Worm (Caenorhabditis elegans) whole organism, L2 larva: ENCODE data around the gene uig-1.

Source experiments
- C34F6.9 ChIP-seq: fragments of 150-350 bp; optimal IDR thresholded peaks from 2 replicates; lab custom pipeline; 2014; ENCODE audit warnings: missing biosample characterization, missing genetic modification characterization
- R02D3.7 ChIP-seq: fragments of 150-350 bp; optimal IDR thresholded peaks from 2 replicates; lab custom pipeline; 2014; ENCODE audit warnings: missing biosample characterization, missing genetic modification characterization
- Y55F3AM.14 ChIP-seq: fragments of 200-800 bp; sonication (Bioruptor generic); optimal IDR thresholded peaks from 2 replicates; lab custom pipeline; 2018; ENCODE audit warnings: mild to moderate bottlenecking, missing genetic modification characterization, missing compliant biosample characterization
- aly-2 ChIP-seq: fragments of 150-350 bp; optimal IDR thresholded peaks from 2 replicates; lab custom pipeline; 2014; ENCODE audit warnings: missing biosample characterization, missing genetic modification characterization
- ama-1 ChIP-seq: fragments of 150-350 bp; optimal IDR thresholded peaks from 2 replicates; lab custom pipeline; 2018; ENCODE audit warnings: inconsistent platforms
- blmp-1 ChIP-seq: sonication (generic microtip); optimal IDR thresholded peaks from 2 replicates; lab custom pipeline; 2017; ENCODE audit warnings: missing genetic modification characterization, mild to moderate bottlenecking, missing compliant biosample characterization, antibody characterized with exemption, moderate library complexity; ENCODE audit not compliant: insufficient read depth
- ceh-16 ChIP-seq: fragments of 150-350 bp; optimal IDR thresholded peaks from 2 replicates; lab custom pipeline; 2014; ENCODE audit warnings: missing biosample characterization, missing genetic modification characterization
- ceh-82 ChIP-seq: fragments of 150-350 bp; optimal IDR thresholded peaks from 2 replicates; lab custom pipeline; 2014; ENCODE audit warnings: missing biosample characterization, missing genetic modification characterization
- crh-2 ChIP-seq: sonication (generic microtip); optimal IDR thresholded peaks from 2 replicates; lab custom pipeline; 2017; ENCODE audit warnings: missing biosample characterization, missing genetic modification characterization
- dmd-4 ChIP-seq: sonication (generic microtip); optimal IDR thresholded peaks from 2 replicates; lab custom pipeline; 2017; ENCODE audit warnings: missing biosample characterization, missing genetic modification characterization
- elt-1 ChIP-seq: fragments of 150-350 bp; optimal IDR thresholded peaks from 2 replicates; lab custom pipeline; 2014; ENCODE audit warnings: missing biosample characterization, missing genetic modification characterization
- elt-3 ChIP-seq: sonication (generic microtip); optimal IDR thresholded peaks from 2 replicates; lab custom pipeline; 2017; ENCODE audit warnings: missing biosample characterization, missing genetic modification characterization
- fos-1 ChIP-seq: fragments of 150-350 bp; optimal IDR thresholded peaks from 2 replicates; lab custom pipeline; 2014; ENCODE audit warnings: missing biosample characterization, missing genetic modification characterization
- gmeb-1 ChIP-seq: fragments of 150-350 bp; optimal IDR thresholded peaks from 2 replicates; lab custom pipeline; 2014; ENCODE audit warnings: missing biosample characterization, missing genetic modification characterization
- lin-11 ChIP-seq: fragments of 150-350 bp; sonication (generic microtip); optimal IDR thresholded peaks from 2 replicates; lab custom pipeline; 2014; ENCODE audit warnings: missing biosample characterization, missing genetic modification characterization, inconsistent platforms, mixed read lengths
- lin-13 ChIP-seq: fragments of 150-350 bp; optimal IDR thresholded peaks from 2 replicates; lab custom pipeline; 2014; ENCODE audit warnings: missing biosample characterization, missing genetic modification reagents, missing genetic modification characterization
- lin-39 ChIP-seq: fragments of 150-350 bp; optimal IDR thresholded peaks from 2 replicates; lab custom pipeline; 2014; ENCODE audit warnings: missing biosample characterization, missing genetic modification reagents, missing genetic modification characterization
- lsy-2 ChIP-seq, 2 experiments: fragments of 150-350 bp in 1 of 2; sonication (generic microtip) in 1 of 2; optimal IDR thresholded peaks; 2 replicates each; lab custom pipeline; 2014 to 2017; ENCODE audit warnings: missing biosample characterization in 2 of 2, missing genetic modification characterization in 2 of 2
- nhr-10 ChIP-seq: sonication (generic microtip); optimal IDR thresholded peaks from 2 replicates; lab custom pipeline; 2017; ENCODE audit warnings: missing biosample characterization, missing genetic modification characterization
- nhr-129 ChIP-seq: fragments of 150-350 bp; optimal IDR thresholded peaks from 2 replicates; lab custom pipeline; 2014; ENCODE audit warnings: missing biosample characterization, missing genetic modification characterization
- nhr-21 ChIP-seq: fragments of 150-350 bp; optimal IDR thresholded peaks from 2 replicates; lab custom pipeline; 2014; ENCODE audit warnings: missing biosample characterization, missing genetic modification characterization
- nhr-237 ChIP-seq: fragments of 150-350 bp; optimal IDR thresholded peaks from 2 replicates; lab custom pipeline; 2014; ENCODE audit warnings: missing biosample characterization, missing genetic modification characterization
- nhr-25 ChIP-seq: fragments of 150-350 bp; sonication (generic microtip); optimal IDR thresholded peaks from 3 replicates; lab custom pipeline; 2014; ENCODE audit warnings: missing biosample characterization, missing genetic modification characterization
- nhr-6 ChIP-seq: fragments of 150-350 bp; optimal IDR thresholded peaks from 2 replicates; lab custom pipeline; 2014; ENCODE audit warnings: missing biosample characterization, missing genetic modification characterization
- nhr-77 ChIP-seq: fragments of 150-350 bp; optimal IDR thresholded peaks from 2 replicates; lab custom pipeline; 2014; ENCODE audit warnings: missing biosample characterization, missing genetic modification characterization
- peb-1 ChIP-seq: fragments of 150-350 bp; optimal IDR thresholded peaks from 2 replicates; lab custom pipeline; 2014; ENCODE audit warnings: missing biosample characterization, missing genetic modification characterization
- sem-4 ChIP-seq: fragments of 150-350 bp; optimal IDR thresholded peaks from 2 replicates; lab custom pipeline; 2014; ENCODE audit warnings: missing biosample characterization, missing genetic modification reagents, missing genetic modification characterization
- skn-1 ChIP-seq: sonication (generic microtip); optimal IDR thresholded peaks from 2 replicates; lab custom pipeline; 2017; ENCODE audit warnings: missing biosample characterization, missing genetic modification characterization
- sma-9 ChIP-seq, 2 experiments: fragments of 150-350 bp in 1 of 2; sonication (generic microtip) in 1 of 2; optimal IDR thresholded peaks; 2 replicates each; lab custom pipeline; 2014 to 2016; ENCODE audit warnings: missing genetic modification characterization in 2 of 2, mild to moderate bottlenecking in 1 of 2, missing biosample characterization in 1 of 2, missing compliant biosample characterization in 1 of 2, missing genetic modification reagents in 1 of 2, moderate library complexity in 1 of 2
- snpc-4 ChIP-seq: fragments of 150-350 bp; optimal IDR thresholded peaks from 2 replicates; lab custom pipeline; 2014; ENCODE audit warnings: missing biosample characterization, missing genetic modification characterization
- zag-1 ChIP-seq: fragments of 150-350 bp; optimal IDR thresholded peaks from 2 replicates; lab custom pipeline; 2014; ENCODE audit warnings: missing biosample characterization, missing genetic modification characterization
- ztf-11 ChIP-seq: sonication (generic microtip); optimal IDR thresholded peaks from 2 replicates; lab custom pipeline; 2017; ENCODE audit warnings: missing biosample characterization, missing genetic modification characterization
- ztf-4 ChIP-seq: fragments of 150-350 bp; optimal IDR thresholded peaks from 2 replicates; lab custom pipeline; 2014; ENCODE audit warnings: missing biosample characterization, missing genetic modification characterization

The uig-1 gene

ce11 chrV:13312210-13312676 lies 16.5 kb upstream of the uig-1 start, which contains the start of gene nasp-2:
Gene nasp-2 (minus strand): TSS chrV:13312260.
- TF ChIP-seq nhr-25 (tag; lab: Kevin White, UChicago): no peak
- TF ChIP-seq gmeb-1 (tag; lab: Kevin White, UChicago): peak; percentile 57
- TF ChIP-seq C34F6.9 (tag; lab: Kevin White, UChicago): no peak
- TF ChIP-seq R02D3.7 (tag; lab: Kevin White, UChicago): no peak

- TF ChIP-seq snpc-4 (tag; lab: Kevin White, UChicago) (no peak), sem-4 (tag; lab: Kevin White, UChicago) (no peak), ceh-16 (tag; lab: Kevin White, UChicago) (no peak), lin-11 (tag; lab: Kevin White, UChicago) (no peak), lin-39 (no peak), elt-1 (tag; lab: Kevin White, UChicago) (no peak), peb-1 (no peak), zag-1 (tag; lab: Kevin White, UChicago) (no peak), blmp-1 (tag; lab: Kevin White, UChicago) (no peak), nhr-77 (tag; lab: Kevin White, UChicago) (no peak), nhr-237 (tag; lab: Kevin White, UChicago) (no peak), lsy-2 (tag; optimal IDR thresholded peaks at IDR 0.05; lab: Kevin White, UChicago) (no peak)
These were observed 14.0 kb upstream of the uig-1 start for ce11 chrV:13309806-13310205.

ce11 chrV:13308616-13309015 lies 12.8 kb upstream of the uig-1 start, which contains the start of gene C50B6.1:
Gene C50B6.1 (plus strand): TSS chrV:13308916.
- TF ChIP-seq aly-2 (tag; lab: Kevin White, UChicago): no peak
- TF ChIP-seq nhr-25 (tag; lab: Kevin White, UChicago): no peak
- no peak for TF ChIP-seq elt-3
- no peak for TF ChIP-seq zag-1 (tag; lab: Kevin White, UChicago)
- no peak for TF ChIP-seq lin-39
- TF ChIP-seq skn-1 (tag; lab: Kevin White, UChicago): no peak
- TF ChIP-seq ztf-11: no peak
- TF ChIP-seq nhr-6 (tag; lab: Kevin White, UChicago): no peak
- TF ChIP-seq nhr-237 (tag; lab: Kevin White, UChicago): no peak
- no peak for TF ChIP-seq ama-1 (lab: Kevin White, UChicago)

ce11 chrV:13304663-13305188 lies 8.9 kb upstream of the uig-1 start, which contains the start of gene C26E1.2:
Gene C26E1.2 (plus strand): TSS chrV:13305138.
- no peak for TF ChIP-seq sem-4 (tag; lab: Kevin White, UChicago)
- TF ChIP-seq nhr-10 (tag; lab: Kevin White, UChicago): no peak
- no peak for TF ChIP-seq lin-13 (GFP tag; lab: Kevin White, UChicago)
- peak; percentile 12 for TF ChIP-seq gmeb-1 (tag; lab: Kevin White, UChicago)
- no peak for TF ChIP-seq ztf-4
- TF ChIP-seq fos-1: peak; percentile 81
- TF ChIP-seq ceh-82 (tag; lab: Kevin White, UChicago): no peak
- peak; percentile 25 for TF ChIP-seq crh-2
- TF ChIP-seq, all 48 proteins: peak for 3

DNA sequence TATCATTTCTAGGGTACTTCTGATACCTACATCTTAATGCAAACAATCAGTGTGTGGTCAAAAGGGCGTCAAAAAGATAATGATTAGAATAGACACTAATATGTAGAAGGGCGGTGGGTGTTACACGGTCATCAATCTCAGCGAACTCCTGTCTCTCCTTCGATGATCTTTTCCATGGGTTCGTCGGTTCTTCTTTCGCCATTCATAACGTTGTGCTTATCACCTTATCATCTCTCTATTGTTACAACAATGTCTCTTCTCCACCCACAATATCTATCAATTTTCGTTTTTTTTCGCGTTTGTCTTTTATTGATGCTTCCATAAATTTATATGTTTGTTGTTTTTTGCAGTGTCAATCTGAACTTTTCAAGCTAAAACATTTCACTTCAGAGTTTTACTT lies 5.7 kb upstream of the uig-1 start, which contains the start of gene ceh-79:
TSS of gene ceh-79 (plus strand) at position 391 of the 400 bp plus-strand sequence.
- no peak for TF ChIP-seq dmd-4 (tag; lab: Kevin White, UChicago)
- peak; percentile 25 for TF ChIP-seq sma-9 (GFP tag; optimal IDR thresholded peaks at IDR 0.05; lab: Kevin White, UChicago)
- no peak for TF ChIP-seq sma-9 (tag; optimal IDR thresholded peaks at IDR 0.05; lab: Kevin White, UChicago)
- TF ChIP-seq fos-1: peak; percentile 12

- no peak for TF ChIP-seq lin-11 (tag; lab: Kevin White, UChicago)
- no peak for TF ChIP-seq ceh-82 (tag; lab: Kevin White, UChicago)
- no peak for TF ChIP-seq Y55F3AM.14 (GFP tag; lab: Kevin White, UChicago)
- peak; percentile 10 for TF ChIP-seq nhr-129 (tag; lab: Kevin White, UChicago)
- no peak for TF ChIP-seq nhr-21 (tag; lab: Kevin White, UChicago)
These were observed 4.7 kb upstream of the uig-1 start for ce11 chrV:13300492-13300891.
